Worm (Caenorhabditis elegans) whole organism, mixed stage, embryonic: ENCODE measurements around the gene F44F4.9.

ENCODE experiments used
- bed-3 ChIP-seq: fragments of 200-800 bp; sonication (Bioruptor generic); optimal IDR thresholded peaks from 3 replicates; lab custom pipeline; 2018; ENCODE audit warnings: mild to moderate bottlenecking, missing genetic modification characterization, moderate library complexity, missing compliant biosample characterization
- blmp-1 ChIP-seq: fragments of 150-350 bp; optimal IDR thresholded peaks from 2 replicates; lab custom pipeline; 2014; ENCODE audit warnings: missing biosample characterization, missing genetic modification characterization
- ceh-39 ChIP-seq: fragments of 150-350 bp; optimal IDR thresholded peaks from 2 replicates; lab custom pipeline; 2014; ENCODE audit warnings: missing biosample characterization, missing genetic modification characterization
- ceh-43 ChIP-seq: fragments of 200-800 bp; sonication (Bioruptor generic); optimal IDR thresholded peaks from 2 replicates; lab custom pipeline; 2018; ENCODE audit warnings: mild to moderate bottlenecking, missing genetic modification characterization, moderate library complexity, missing compliant biosample characterization
- ceh-83 ChIP-seq: fragments of 200-800 bp; sonication (Bioruptor generic); optimal IDR thresholded peaks from 2 replicates; lab custom pipeline; 2018; ENCODE audit warnings: mild to moderate bottlenecking, missing genetic modification characterization, missing compliant biosample characterization
- ces-1 ChIP-seq: fragments of 150-350 bp; optimal IDR thresholded peaks from 2 replicates; lab custom pipeline; 2014; ENCODE audit warnings: missing biosample characterization, missing genetic modification reagents, missing genetic modification characterization
- cnd-1 ChIP-seq: fragments of 200-800 bp; sonication (Bioruptor generic); optimal IDR thresholded peaks from 2 replicates; lab custom pipeline; 2018; ENCODE audit warnings: mild to moderate bottlenecking, missing genetic modification characterization, missing compliant biosample characterization
- drap-1 ChIP-seq: fragments of 200-800 bp; sonication (Bioruptor generic); optimal IDR thresholded peaks from 3 replicates; lab custom pipeline; 2018; ENCODE audit warnings: mild to moderate bottlenecking, missing genetic modification characterization, missing compliant biosample characterization
- elt-1 ChIP-seq: sonication (generic microtip); optimal IDR thresholded peaks from 2 replicates; lab custom pipeline; 2017; ENCODE audit warnings: missing genetic modification characterization, mild to moderate bottlenecking, missing compliant biosample characterization, antibody characterized with exemption, moderate library complexity, borderline replicate concordance; ENCODE audit not compliant: insufficient read depth
- elt-3 ChIP-seq: fragments of 150-350 bp; optimal IDR thresholded peaks from 2 replicates; lab custom pipeline; 2014; ENCODE audit warnings: missing biosample characterization, missing genetic modification characterization
- flh-1 ChIP-seq: fragments of 200-800 bp; sonication (Bioruptor generic); optimal IDR thresholded peaks from 2 replicates; lab custom pipeline; 2018; ENCODE audit warnings: mild to moderate bottlenecking, missing genetic modification characterization, moderate library complexity, missing compliant biosample characterization
- ham-2 ChIP-seq: fragments of 200-800 bp; sonication (Bioruptor generic); optimal IDR thresholded peaks from 2 replicates; lab custom pipeline; 2018; ENCODE audit warnings: mild to moderate bottlenecking, missing genetic modification characterization, missing compliant biosample characterization
- hlh-1 ChIP-seq: fragments of 150-350 bp; optimal IDR thresholded peaks from 2 replicates; lab custom pipeline; 2014; ENCODE audit warnings: missing biosample characterization, missing genetic modification reagents, missing genetic modification characterization
- lin-13 ChIP-seq: fragments of 150-350 bp; optimal IDR thresholded peaks from 2 replicates; lab custom pipeline; 2014; ENCODE audit warnings: missing biosample characterization, missing genetic modification characterization
- lin-32 ChIP-seq: fragments of 200-800 bp; sonication (Bioruptor generic); optimal IDR thresholded peaks from 2 replicates; lab custom pipeline; 2018; ENCODE audit warnings: mild to moderate bottlenecking, missing genetic modification characterization, missing compliant biosample characterization
- lsy-2 ChIP-seq: fragments of 150-350 bp; optimal IDR thresholded peaks from 2 replicates; lab custom pipeline; 2014; ENCODE audit warnings: missing biosample characterization, missing genetic modification characterization
- mab-5 ChIP-seq: fragments of 150-350 bp; optimal IDR thresholded peaks from 2 replicates; lab custom pipeline; 2014; ENCODE audit warnings: missing biosample characterization, missing genetic modification characterization
- mep-1 ChIP-seq: fragments of 150-350 bp; optimal IDR thresholded peaks from 2 replicates; lab custom pipeline; 2017; ENCODE audit warnings: missing biosample characterization, missing genetic modification reagents, missing genetic modification characterization, inconsistent platforms
- mls-2 ChIP-seq: sonication (generic microtip); optimal IDR thresholded peaks from 2 replicates; lab custom pipeline; 2016; ENCODE audit warnings: mild to moderate bottlenecking, missing genetic modification characterization, moderate library complexity, missing compliant biosample characterization
- nhr-2 ChIP-seq: fragments of 150-350 bp; optimal IDR thresholded peaks from 2 replicates; lab custom pipeline; 2014; ENCODE audit warnings: missing biosample characterization, missing genetic modification characterization
- nhr-237 ChIP-seq: fragments of 150-350 bp; optimal IDR thresholded peaks from 2 replicates; lab custom pipeline; 2014; ENCODE audit warnings: missing biosample characterization, missing genetic modification characterization
- nhr-28 ChIP-seq: fragments of 150-350 bp; optimal IDR thresholded peaks from 2 replicates; lab custom pipeline; 2014; ENCODE audit warnings: missing biosample characterization, missing genetic modification characterization
- nhr-76 ChIP-seq: sonication (generic microtip); optimal IDR thresholded peaks from 2 replicates; lab custom pipeline; 2017; ENCODE audit warnings: missing biosample characterization, missing genetic modification characterization
- pha-4 ChIP-seq: fragments of 150-350 bp; optimal IDR thresholded peaks from 2 replicates; lab custom pipeline; 2018; ENCODE audit warnings: missing biosample characterization, missing genetic modification reagents, missing genetic modification characterization
- sem-2 ChIP-seq: fragments of 200-800 bp; sonication (Bioruptor generic); optimal IDR thresholded peaks from 2 replicates; lab custom pipeline; 2018; ENCODE audit warnings: mild to moderate bottlenecking, missing genetic modification characterization, missing compliant biosample characterization
- snpc-4 ChIP-seq: fragments of 150-350 bp; optimal IDR thresholded peaks from 2 replicates; lab custom pipeline; 2014; ENCODE audit warnings: missing biosample characterization, missing genetic modification characterization
- sptf-1 ChIP-seq: sonication (generic microtip); optimal IDR thresholded peaks from 2 replicates; lab custom pipeline; 2017; ENCODE audit warnings: mild to moderate bottlenecking, missing genetic modification characterization, moderate library complexity, missing compliant biosample characterization
- tbx-8 ChIP-seq: fragments of 200-800 bp; sonication (Bioruptor generic); optimal IDR thresholded peaks from 2 replicates; lab custom pipeline; 2018; ENCODE audit warnings: mild to moderate bottlenecking, missing genetic modification characterization, moderate library complexity, missing compliant biosample characterization
- unc-39 ChIP-seq: fragments of 150-350 bp; optimal IDR thresholded peaks from 2 replicates; lab custom pipeline; 2014; ENCODE audit warnings: missing biosample characterization, missing genetic modification characterization
- unc-62 ChIP-seq: fragments of 150-350 bp; optimal IDR thresholded peaks from 2 replicates; lab custom pipeline; 2014; ENCODE audit warnings: missing biosample characterization, missing genetic modification reagents, missing genetic modification characterization
- zip-8 ChIP-seq: fragments of 150-350 bp; optimal IDR thresholded peaks from 2 replicates; lab custom pipeline; 2014; ENCODE audit warnings: missing biosample characterization, missing genetic modification characterization
- ztf-11 ChIP-seq: fragments of 150-350 bp; optimal IDR thresholded peaks from 2 replicates; lab custom pipeline; 2014; ENCODE audit warnings: missing biosample characterization, missing genetic modification characterization

The F44F4.9 gene

DNA sequence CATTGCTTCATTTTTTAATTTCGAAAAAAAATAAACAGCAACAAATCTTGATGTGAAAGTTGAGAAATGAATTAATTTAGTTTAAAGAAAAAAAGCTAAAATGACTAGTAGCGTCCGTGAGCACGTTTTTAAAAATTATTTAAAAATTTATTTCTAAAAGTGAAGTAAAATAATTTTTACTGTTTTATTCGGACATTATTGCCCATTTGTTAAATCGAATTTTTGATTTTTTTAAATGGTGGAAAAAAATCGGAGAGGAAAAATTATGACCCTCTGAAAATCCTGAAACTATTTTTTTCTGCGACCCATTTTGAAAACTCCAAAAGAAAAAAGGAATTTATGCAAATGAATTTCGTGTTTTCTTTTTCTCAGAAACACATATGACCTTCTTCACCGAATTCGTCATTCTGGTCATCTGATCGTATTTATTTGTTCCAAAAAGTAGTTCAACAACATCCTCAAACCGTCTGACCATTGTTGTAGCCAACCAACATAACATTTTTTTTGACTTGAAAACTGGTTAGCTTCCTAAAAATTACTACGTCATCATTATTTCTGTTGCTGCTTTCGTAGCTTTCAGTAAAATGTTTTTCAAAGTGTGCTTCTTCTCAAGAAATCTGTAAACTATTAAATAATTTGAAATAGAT lies 29.6 kb downstream of the F44F4.9 start, which contains the start of gene F44F4.3:
Gene F44F4.3, minus strand, starts transcription at position 51 of the 647 bp plus-strand sequence.
- TF ChIP-seq zip-8, result no peak
- TF ChIP-seq ces-1 (GFP tag; lab: Kevin White, UChicago), result no peak
- no peak for TF ChIP-seq nhr-76 (tag; lab: Kevin White, UChicago)
- TF ChIP-seq cnd-1, result no peak
- TF ChIP-seq nhr-237 (tag; lab: Kevin White, UChicago), result no peak
- no peak for TF ChIP-seq ceh-39 (tag; lab: Kevin White, UChicago)
- TF ChIP-seq lin-32, result no peak
- TF ChIP-seq hlh-1, result no peak
- no peak for TF ChIP-seq pha-4 (tag; lab: Kevin White, UChicago)
- no peak for TF ChIP-seq ztf-11 (tag; lab: Kevin White, UChicago)
- no peak for TF ChIP-seq elt-3
- TF ChIP-seq ceh-83 (GFP tag; lab: Kevin White, UChicago), result no peak
- no peak for TF ChIP-seq lin-13
- no peak for TF ChIP-seq flh-1 (GFP tag; lab: Kevin White, UChicago)
- TF ChIP-seq mab-5 (tag; lab: Kevin White, UChicago), result no peak
- no peak for TF ChIP-seq lsy-2 (tag; lab: Kevin White, UChicago)
- TF ChIP-seq blmp-1 (tag; lab: Kevin White, UChicago), result no peak
- TF ChIP-seq unc-39, result no peak

ce11 chrII:10885250-10885649 lies 30.4 kb downstream of the F44F4.9 start:
- no peak for TF ChIP-seq tbx-8 (GFP tag; lab: Kevin White, UChicago)
- TF ChIP-seq ceh-43 (GFP tag; lab: Kevin White, UChicago), result no peak
- TF ChIP-seq, all 35 proteins: peak for 0

DNA sequence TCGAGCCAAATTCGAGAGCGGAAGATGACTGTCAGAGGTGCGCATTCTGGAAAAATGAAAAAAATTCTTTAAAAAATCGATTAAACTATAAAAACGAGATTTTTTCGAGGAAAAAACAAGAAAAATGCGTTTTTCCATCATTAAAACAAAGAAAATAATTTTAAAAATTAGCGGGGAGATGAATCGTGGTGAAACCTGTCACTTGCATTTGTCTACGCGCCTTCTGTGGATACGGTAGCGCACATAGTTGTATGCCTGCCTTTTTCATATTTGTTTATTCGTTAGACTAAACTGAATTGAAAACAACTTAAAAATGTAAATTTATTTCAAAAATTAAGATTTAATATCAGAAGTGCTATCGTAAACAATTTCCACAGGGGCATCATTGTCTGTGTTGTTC lies 31.2 kb downstream of the F44F4.9 start, which contains the start of gene egg-3:
Gene egg-3, minus strand, starts transcription at position 46 of the 400 bp plus-strand sequence.
- TF ChIP-seq pha-4 (tag; lab: Kevin White, UChicago) (no peak), zip-8 (no peak), nhr-2 (tag; lab: Kevin White, UChicago) (no peak), ces-1 (GFP tag; lab: Kevin White, UChicago) (no peak), drap-1 (GFP tag; lab: Kevin White, UChicago) (no peak), nhr-28 (tag; lab: Kevin White, UChicago) (no peak), flh-1 (GFP tag; lab: Kevin White, UChicago) (no peak), ceh-83 (GFP tag; lab: Kevin White, UChicago) (no peak), sem-2 (GFP tag; lab: Kevin White, UChicago) (no peak), ceh-39 (tag; lab: Kevin White, UChicago) (no peak), unc-62 (GFP tag; lab: Kevin White, UChicago) (no peak), nhr-76 (tag; lab: Kevin White, UChicago) (no peak), unc-39 (no peak), tbx-8 (GFP tag; lab: Kevin White, UChicago) (no peak), hlh-1 (no peak), lsy-2 (tag; lab: Kevin White, UChicago) (no peak), ceh-43 (GFP tag; lab: Kevin White, UChicago) (no peak), blmp-1 (tag; lab: Kevin White, UChicago) (no peak)

- no peak for TF ChIP-seq flh-1 (GFP tag; lab: Kevin White, UChicago)
- TF ChIP-seq ces-1 (GFP tag; lab: Kevin White, UChicago), result no peak
- no peak for TF ChIP-seq hlh-1
These were observed 35.0 kb downstream of the F44F4.9 start, which contains the start of gene lurp-1 for ce11 chrII:10880625-10881024. Gene lurp-1, plus strand, starts transcription at chrII:10880925.

ce11 chrII:10873631-10874030 lies 42.0 kb downstream of the F44F4.9 start, which contains the start of gene orc-2:
Gene orc-2, plus strand, starts transcription at chrII:10873931.
- TF ChIP-seq snpc-4 (no peak), nhr-76 (tag; lab: Kevin White, UChicago) (no peak), sem-2 (GFP tag; lab: Kevin White, UChicago) (no peak), mep-1 (tag; lab: Kevin White, UChicago) (no peak), mls-2 (tag; lab: Kevin White, UChicago) (no peak), elt-1 (tag; lab: Kevin White, UChicago) (no peak), unc-62 (GFP tag; lab: Kevin White, UChicago) (no peak), bed-3 (no peak), cnd-1 (no peak), ceh-83 (GFP tag; lab: Kevin White, UChicago) (no peak), ham-2 (no peak), ztf-11 (tag; lab: Kevin White, UChicago) (no peak), ceh-39 (tag; lab: Kevin White, UChicago) (no peak), flh-1 (GFP tag; lab: Kevin White, UChicago) (no peak), sptf-1 (tag; lab: Kevin White, UChicago) (no peak)
